Fruit fly (Drosophila melanogaster): Measurements from ENCODE around the gene CG42590.
A peak's percentile ranks its signal among the peaks of the same experiment; 100 is the strongest.

Gene CG42590

DNA sequence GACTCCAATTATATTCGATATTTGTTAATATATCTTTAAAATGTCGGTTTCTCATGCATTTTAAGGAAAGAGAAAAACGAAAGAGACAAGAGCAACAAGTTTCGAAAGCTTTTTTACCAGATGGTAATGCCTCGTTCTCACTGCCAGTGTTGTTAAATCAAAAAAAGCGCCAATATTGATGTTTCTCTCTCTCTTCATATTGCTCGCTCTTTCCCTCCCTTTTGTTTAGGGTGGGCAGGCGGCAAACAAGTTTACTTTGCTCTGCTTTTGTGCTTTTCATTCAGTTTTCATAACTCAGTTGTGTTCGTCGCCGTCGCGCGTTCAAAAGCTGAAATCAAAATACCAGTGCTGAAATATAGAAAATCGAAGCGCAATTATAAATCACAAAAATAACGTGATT lies 12.8 kb upstream of the CG42590 start (continued):
- peak; percentile 46 for TF ChIP-seq ATbp (GFP tag; optimal IDR thresholded peaks at IDR 0.05)
- TF ChIP-seq CG8089 (GFP tag; optimal IDR thresholded peaks at IDR 0.05) = no peak
- TF ChIP-seq CG9876 (GFP tag; optimal IDR thresholded peaks at IDR 0.05) = no peak
- peak; percentile 43 for TF ChIP-seq CG5180 (GFP tag; optimal IDR thresholded peaks at IDR 0.05)
- TF ChIP-seq Blimp-1 (GFP tag; optimal IDR thresholded peaks at IDR 0.05) = no peak
- no peak for TF ChIP-seq CG17186 (GFP tag; optimal IDR thresholded peaks at IDR 0.05)
- TF ChIP-seq CG12104 (GFP tag; optimal IDR thresholded peaks at IDR 0.05) = no peak
- no peak for TF ChIP-seq CG4820 (GFP tag; optimal IDR thresholded peaks at IDR 0.05)
- TF ChIP-seq CG9215 (GFP tag; IDR thresholded peaks at IDR 0.05) = peak; percentile 95
- TF ChIP-seq lmd (GFP tag; IDR thresholded peaks at IDR 0.05) = no peak
- TF ChIP-seq dimm (GFP tag; IDR thresholded peaks at IDR 0.05) = no peak
- TF ChIP-seq CG11504 (tag; optimal IDR thresholded peaks at IDR 0.05) = no peak
- no peak for TF ChIP-seq CG10979 (tag; optimal IDR thresholded peaks at IDR 0.05)
- TF ChIP-seq repo (GFP tag; optimal IDR thresholded peaks at IDR 0.05) = no peak
- TF ChIP-seq hth (optimal IDR thresholded peaks at IDR 0.05) = no peak
- TF ChIP-seq seq (GFP tag; IDR thresholded peaks at IDR 0.05) = peak; percentile 36; the same call in 1 of the 2 replicates
- no peak for TF ChIP-seq klu (GFP tag; IDR thresholded peaks at IDR 0.05)
- peak; percentile 52 for TF ChIP-seq Deaf1 (tag; optimal IDR thresholded peaks at IDR 0.05)
- no peak for TF ChIP-seq gfzf (GFP tag; optimal IDR thresholded peaks at IDR 0.05)
- peak; percentile 6 for TF ChIP-seq tup (GFP tag; optimal IDR thresholded peaks at IDR 0.05)
- no peak for TF ChIP-seq en (GFP tag; optimal IDR thresholded peaks at IDR 0.05)
- no peak for TF ChIP-seq sisA (GFP tag; IDR thresholded peaks at IDR 0.05)
- TF ChIP-seq Lhr (GFP tag; optimal IDR thresholded peaks at IDR 0.05) = peak; percentile 10
- TF ChIP-seq HLH3B (GFP tag; IDR thresholded peaks at IDR 0.05) = no peak; the same call in 1 of the 2 replicates
- peak; percentile 77 for TF ChIP-seq CG17568 (GFP tag; optimal IDR thresholded peaks at IDR 0.05)
- TF ChIP-seq BEAF-32 (GFP tag; optimal IDR thresholded peaks at IDR 0.05) = no peak
- TF ChIP-seq Dfd (GFP tag; optimal IDR thresholded peaks at IDR 0.05) = no peak
- TF ChIP-seq pho (GFP tag; optimal IDR thresholded peaks at IDR 0.05) = peak; percentile 39
- TF ChIP-seq stc (GFP tag; IDR thresholded peaks at IDR 0.05) = peak; percentile 47; the same call in 1 of the 2 replicates
- no peak for TF ChIP-seq CoRest (tag; optimal IDR thresholded peaks at IDR 0.05)
- TF ChIP-seq CG30403 (GFP tag; optimal IDR thresholded peaks at IDR 0.05) = peak; percentile 13
- no peak for TF ChIP-seq dati (GFP tag; IDR thresholded peaks at IDR 0.05)
- no peak for TF ChIP-seq Bteb2 (GFP tag; optimal IDR thresholded peaks at IDR 0.05)
- peak; percentile 21 for TF ChIP-seq CG17912 (GFP tag; optimal IDR thresholded peaks at IDR 0.05)
- peak; percentile 6 for TF ChIP-seq Vsx1 (GFP tag; optimal IDR thresholded peaks at IDR 0.05)
- peak; percentile 69 for TF ChIP-seq nau (GFP tag; optimal IDR thresholded peaks at IDR 0.05)
- no peak for TF ChIP-seq sim (GFP tag; IDR thresholded peaks at IDR 0.05)
- TF ChIP-seq bsh (GFP tag; optimal IDR thresholded peaks at IDR 0.05) = peak in 1 of 2 experiments; percentile 20
- TF ChIP-seq Jarid2 (GFP tag; optimal IDR thresholded peaks at IDR 0.05) = peak; percentile 63
- no peak for TF ChIP-seq run (tag; optimal IDR thresholded peaks at IDR 0.05)
- TF ChIP-seq B-H1 (GFP tag; IDR thresholded peaks at IDR 0.05) = no peak; the same call in 2 of the 3 replicates
- no peak for TF ChIP-seq lola (GFP tag; optimal IDR thresholded peaks at IDR 0.05)
- peak; percentile 64 for TF ChIP-seq CG31365 (tag; optimal IDR thresholded peaks at IDR 0.05)
- no peak for TF ChIP-seq Dip3 (GFP tag; optimal IDR thresholded peaks at IDR 0.05)
- TF ChIP-seq ham (GFP tag; IDR thresholded peaks at IDR 0.05) = no peak
- no peak for TF ChIP-seq CG8388 (GFP tag; optimal IDR thresholded peaks at IDR 0.05)
- TF ChIP-seq pzg (GFP tag; optimal IDR thresholded peaks at IDR 0.05) = peak; percentile 32
- no peak for TF ChIP-seq org-1 (GFP tag; optimal IDR thresholded peaks at IDR 0.05)
- TF ChIP-seq CG34224 (GFP tag; IDR thresholded peaks at IDR 0.05; ENCODE audit: partially characterized antibody) = no peak; the same call in 2 of the 3 replicates
- no peak for TF ChIP-seq maf-S (GFP tag; optimal IDR thresholded peaks at IDR 0.05)
- TF ChIP-seq CG2202 (tag; optimal IDR thresholded peaks at IDR 0.05) = no peak

Data from whole organism, embryonic.